Fruit fly (Drosophila melanogaster): ENCODE data around the gene Dbp21E2.

Dbp21E2 gene

DNA sequence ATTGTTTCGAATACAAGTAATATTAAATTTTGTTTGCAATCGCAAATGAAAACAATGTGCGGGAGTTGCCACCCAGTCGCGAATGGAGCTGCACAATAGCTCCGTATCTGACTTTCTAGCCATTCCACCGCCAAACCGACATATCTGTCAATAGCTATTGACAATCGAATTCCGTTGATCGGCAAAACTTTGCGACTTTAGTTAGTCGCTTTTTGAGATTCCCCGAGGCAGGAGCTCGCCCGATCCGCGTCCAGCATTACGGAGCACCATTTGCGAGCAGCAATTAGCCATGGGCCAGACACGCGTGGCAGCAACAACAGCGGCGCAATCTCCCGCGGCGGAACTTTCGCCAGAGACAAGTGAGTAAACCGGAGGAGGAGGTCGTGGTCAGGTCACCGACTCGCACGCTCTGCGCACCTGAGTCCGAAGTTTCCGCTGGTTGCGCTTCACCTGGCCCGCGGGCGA, 41.3 kb downstream of the Dbp21E2 start, which contains the start of the genes CG4291 and kraken (continued):
- TF ChIP-seq CG8319 (GFP tag; optimal IDR thresholded peaks at IDR 0.05) (no peak), Blimp-1 (GFP tag; optimal IDR thresholded peaks at IDR 0.05) (no peak), ss (GFP tag; optimal IDR thresholded peaks at IDR 0.05) (peak; percentile 3 to 22), CG16779 (tag; optimal IDR thresholded peaks at IDR 0.05) (peak; percentile 32), Sox102F (GFP tag; optimal IDR thresholded peaks at IDR 0.05) (no peak), spab (GFP tag; optimal IDR thresholded peaks at IDR 0.05) (no peak), CG9139 (GFP tag; optimal IDR thresholded peaks at IDR 0.05) (no peak), CG3032 (tag; optimal IDR thresholded peaks at IDR 0.05) (peak; percentile 18), CG8632 (GFP tag; optimal IDR thresholded peaks at IDR 0.05) (no peak), CG6808 (GFP tag; optimal IDR thresholded peaks at IDR 0.05) (no peak), CG3919 (GFP tag; optimal IDR thresholded peaks at IDR 0.05) (peak; percentile 54), CG34406 (GFP tag; optimal IDR thresholded peaks at IDR 0.05) (peak; percentile 5), fd59A (GFP tag; optimal IDR thresholded peaks at IDR 0.05) (no peak), fkh (GFP tag; optimal IDR thresholded peaks at IDR 0.05) (peak; percentile 90), CG8119 (GFP tag; IDR thresholded peaks at IDR 0.05) (no peak), CG6792 (GFP tag; optimal IDR thresholded peaks at IDR 0.05) (no peak), Eip93F (GFP tag; optimal IDR thresholded peaks at IDR 0.05) (no peak), OdsH (GFP tag; optimal IDR thresholded peaks at IDR 0.05) (peak; percentile 11)

DNA sequence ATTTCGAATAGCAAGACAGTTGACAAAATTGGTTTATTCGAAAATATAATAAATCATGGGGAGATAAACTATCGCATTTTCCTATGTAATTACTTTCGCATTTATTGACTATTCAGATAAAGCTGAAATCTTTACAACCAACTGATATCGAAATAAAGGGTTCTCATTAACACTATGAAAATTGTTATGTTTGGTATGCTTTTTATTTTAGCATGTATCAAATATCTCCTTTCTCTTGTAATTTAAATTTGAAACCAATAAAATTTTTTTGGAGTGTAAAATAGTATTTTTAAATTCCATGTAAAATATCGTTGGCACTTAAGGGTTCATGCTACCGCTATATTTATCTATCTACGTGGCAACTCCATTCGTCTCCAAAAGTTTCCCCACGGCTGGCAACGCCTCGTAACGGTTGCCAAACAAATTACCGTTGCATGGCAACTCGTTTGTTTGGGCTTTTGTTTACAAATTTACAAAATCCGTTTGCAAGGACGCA, 43.7 kb downstream of the Dbp21E2 start, which contains the start of gene CG13949:
Gene CG13949 (plus strand): TSS at position 286 of the 496 bp plus-strand sequence.
- TF ChIP-seq CG16779 (tag; optimal IDR thresholded peaks at IDR 0.05) (no peak), CG11294 (GFP tag; IDR thresholded peaks at IDR 0.05) (peak; percentile 26; the same call in 1 of the 2 replicates), net (GFP tag; optimal IDR thresholded peaks at IDR 0.05) (no peak), Sox14 (GFP tag; optimal IDR thresholded peaks at IDR 0.05) (peak; percentile 58), pdm3 (GFP tag; optimal IDR thresholded peaks at IDR 0.05) (peak; percentile 63), Hr38 (GFP tag; optimal IDR thresholded peaks at IDR 0.05) (no peak), Sox102F (GFP tag; optimal IDR thresholded peaks at IDR 0.05) (no peak), CG7368 (GFP tag; optimal IDR thresholded peaks at IDR 0.05) (no peak), Sox15 (GFP tag; optimal IDR thresholded peaks at IDR 0.05) (no peak), CG10631 (GFP tag; optimal IDR thresholded peaks at IDR 0.05) (peak; percentile 46), salr (GFP tag; optimal IDR thresholded peaks at IDR 0.05) (no peak), Hr39 (GFP tag; optimal IDR thresholded peaks at IDR 0.05) (peak; percentile 46), svp (GFP tag) (peak; percentile 74), CG6276 (GFP tag; optimal IDR thresholded peaks at IDR 0.05) (no peak), dac (GFP tag; optimal IDR thresholded peaks at IDR 0.05) (no peak), Eip78C (GFP tag) (peak; percentile 77), CG32006 (GFP tag; optimal IDR thresholded peaks at IDR 0.05) (peak; percentile 35), Eip93F (GFP tag; optimal IDR thresholded peaks at IDR 0.05) (no peak), CG3919 (GFP tag; optimal IDR thresholded peaks at IDR 0.05) (peak; percentile 41), CG11762 (GFP tag; optimal IDR thresholded peaks at IDR 0.05; ENCODE audit: insufficient read depth) (no peak), CG15336 (GFP tag; IDR thresholded peaks at IDR 0.05) (peak; percentile 49), Ets21C (GFP tag; optimal IDR thresholded peaks at IDR 0.05) (no peak), CG34406 (GFP tag; optimal IDR thresholded peaks at IDR 0.05) (no peak), CG8119 (GFP tag; IDR thresholded peaks at IDR 0.05) (peak; percentile 47; the same call in 2 of the 3 replicates), spab (GFP tag; optimal IDR thresholded peaks at IDR 0.05) (no peak), CG31627 (GFP tag; optimal IDR thresholded peaks at IDR 0.05) (peak; percentile 46), vri (GFP tag; optimal IDR thresholded peaks at IDR 0.05) (no peak), Gug (GFP tag; IDR thresholded peaks at IDR 0.05) (0 out of 2 replicates have a peak, but pooled peaks have one; percentile 25), CG4318 (GFP tag; optimal IDR thresholded peaks at IDR 0.05) (no peak), CG10669 (GFP tag; optimal IDR thresholded peaks at IDR 0.05) (no peak), CG1621 (tag; optimal IDR thresholded peaks at IDR 0.05) (no peak), achi (GFP tag; optimal IDR thresholded peaks at IDR 0.05) (peak; percentile 23), Met (GFP tag; optimal IDR thresholded peaks at IDR 0.05) (peak; percentile 49), CG6163 (GFP tag; IDR thresholded peaks at IDR 0.05) (peak; percentile 75), Ets96B (tag; optimal IDR thresholded peaks at IDR 0.05) (peak; percentile 8), CG8632 (GFP tag; optimal IDR thresholded peaks at IDR 0.05) (no peak), CG6792 (GFP tag; optimal IDR thresholded peaks at IDR 0.05) (no peak), CG6808 (GFP tag; optimal IDR thresholded peaks at IDR 0.05) (no peak), CG3032 (tag; optimal IDR thresholded peaks at IDR 0.05) (peak; percentile 17), acj6 (GFP tag; optimal IDR thresholded peaks at IDR 0.05) (peak; percentile 34), lz (GFP tag; optimal IDR thresholded peaks at IDR 0.05) (peak; percentile 35), OdsH (GFP tag; optimal IDR thresholded peaks at IDR 0.05) (peak; percentile 44), CG9139 (GFP tag; optimal IDR thresholded peaks at IDR 0.05) (no peak)
